Fruit fly (Drosophila melanogaster) whole organism: ENCODE measurements around the gene MICU3.

Experiments
- CG8478 ChIP-seq: fragments of >200 bp; optimal IDR thresholded peaks from 2 replicates; lab custom pipeline; 2018; ENCODE audit warnings: inconsistent platforms
- pan ChIP-seq: fragments of >200 bp; optimal IDR thresholded peaks from 2 replicates; lab custom pipeline; 2017
- usp ChIP-seq: fragments of >200 bp; optimal IDR thresholded peaks from 2 replicates; lab custom pipeline; 2017; ENCODE audit warnings: missing biosample characterization, missing genetic modification characterization, mixed read lengths

dm6 chr3R:19807148-19807547 is 40.0 kb upstream of the MICU3 start:
- TF ChIP-seq CG8478 (lab: Kevin White, UChicago) (no peak), pan (lab: Kevin White, UChicago) (no peak), usp (no peak)
